Worm (Caenorhabditis elegans) whole organism, L3 larva: ENCODE data around the gene F37A8.2.

Experiments
- R02D3.7 ChIP-seq: fragments of 150-350 bp; optimal IDR thresholded peaks from 2 replicates; lab custom pipeline; 2014; ENCODE audit warnings: missing biosample characterization, missing genetic modification characterization
- aly-2 ChIP-seq: fragments of 150-350 bp; optimal IDR thresholded peaks from 2 replicates; lab custom pipeline; 2014; ENCODE audit warnings: missing biosample characterization, missing genetic modification characterization
- ama-1 ChIP-seq: fragments of 150-350 bp; optimal IDR thresholded peaks from 2 replicates; lab custom pipeline; 2018
- ceh-16 ChIP-seq: sonication (generic microtip); optimal IDR thresholded peaks from 2 replicates; lab custom pipeline; 2017; ENCODE audit warnings: missing biosample characterization, missing genetic modification characterization
- ceh-82 ChIP-seq: fragments of 150-350 bp; optimal IDR thresholded peaks from 2 replicates; lab custom pipeline; 2014; ENCODE audit warnings: missing biosample characterization, missing genetic modification characterization
- ceh-9 ChIP-seq: sonication (generic microtip); optimal IDR thresholded peaks from 2 replicates; lab custom pipeline; 2018; ENCODE audit warnings: missing biosample characterization, missing genetic modification characterization
- daf-12 ChIP-seq: fragments of 150-350 bp; optimal IDR thresholded peaks from 2 replicates; lab custom pipeline; 2014; ENCODE audit warnings: missing biosample characterization, missing genetic modification reagents, missing genetic modification characterization
- egl-5 ChIP-seq: fragments of 150-350 bp; optimal IDR thresholded peaks from 2 replicates; lab custom pipeline; 2017; ENCODE audit warnings: missing biosample characterization, missing genetic modification reagents, missing genetic modification characterization, inconsistent platforms
- elt-1 ChIP-seq: fragments of 150-350 bp; optimal IDR thresholded peaks from 2 replicates; lab custom pipeline; 2014; ENCODE audit warnings: missing biosample characterization, missing genetic modification characterization
- elt-2 ChIP-seq: sonication (generic microtip); optimal IDR thresholded peaks from 2 replicates; lab custom pipeline; 2016; ENCODE audit warnings: missing genetic modification reagents, mild to moderate bottlenecking, missing genetic modification characterization, missing compliant biosample characterization
- elt-3 ChIP-seq, 3 experiments: fragments of 150-350 bp in 1 of 3; sonication (generic microtip) in 2 of 3; optimal IDR thresholded peaks; 2 replicates in 2 of 3; 4 replicates in 1 of 3; lab custom pipeline; 2014 to 2017; ENCODE audit warnings: missing biosample characterization in 3 of 3, missing genetic modification characterization in 3 of 3
- fkh-2 ChIP-seq: fragments of 150-350 bp; optimal IDR thresholded peaks from 2 replicates; lab custom pipeline; 2014; ENCODE audit warnings: missing biosample characterization, missing genetic modification reagents, missing genetic modification characterization
- fos-1 ChIP-seq: fragments of 150-350 bp; optimal IDR thresholded peaks from 2 replicates; lab custom pipeline; 2014; ENCODE audit warnings: missing biosample characterization, missing genetic modification characterization
- hmg-11 ChIP-seq: sonication (generic microtip); optimal IDR thresholded peaks from 2 replicates; lab custom pipeline; 2016; ENCODE audit warnings: missing genetic modification characterization, missing compliant biosample characterization
- lin-15B ChIP-seq: fragments of 150-350 bp; optimal IDR thresholded peaks from 2 replicates; lab custom pipeline; 2014; ENCODE audit warnings: missing biosample characterization, missing genetic modification characterization
- lin-39 ChIP-seq: fragments of 150-350 bp; optimal IDR thresholded peaks from 2 replicates; lab custom pipeline; 2018; ENCODE audit warnings: missing biosample characterization, missing genetic modification reagents, missing genetic modification characterization
- lsy-12 ChIP-seq: sonication (generic microtip); optimal IDR thresholded peaks from 2 replicates; lab custom pipeline; 2016; ENCODE audit warnings: mild to moderate bottlenecking, missing genetic modification characterization, missing compliant biosample characterization
- mdl-1 ChIP-seq: fragments of 150-350 bp; optimal IDR thresholded peaks from 2 replicates; lab custom pipeline; 2014; ENCODE audit warnings: missing biosample characterization, missing genetic modification characterization
- mml-1 ChIP-seq: fragments of 150-350 bp; sonication (generic microtip); optimal IDR thresholded peaks from 3 replicates; lab custom pipeline; 2014; ENCODE audit warnings: missing biosample characterization, missing genetic modification characterization
- nfya-1 ChIP-seq: sonication (generic microtip); optimal IDR thresholded peaks from 2 replicates; lab custom pipeline; 2017; ENCODE audit warnings: missing genetic modification characterization, mild to moderate bottlenecking, missing compliant biosample characterization, antibody characterized with exemption, moderate library complexity; ENCODE audit not compliant: insufficient read depth
- nhr-11 ChIP-seq: fragments of 150-350 bp; optimal IDR thresholded peaks from 2 replicates; lab custom pipeline; 2014; ENCODE audit warnings: missing biosample characterization, missing genetic modification characterization
- nhr-23 ChIP-seq: fragments of 150-350 bp; optimal IDR thresholded peaks from 2 replicates; lab custom pipeline; 2014; ENCODE audit warnings: missing biosample characterization, missing genetic modification reagents, missing genetic modification characterization
- nhr-25 ChIP-seq: sonication (generic microtip); optimal IDR thresholded peaks from 2 replicates; lab custom pipeline; 2017; ENCODE audit warnings: missing biosample characterization, missing genetic modification characterization
- nhr-43 ChIP-seq: sonication (generic microtip); optimal IDR thresholded peaks from 2 replicates; lab custom pipeline; 2016; ENCODE audit warnings: mild to moderate bottlenecking, missing genetic modification characterization, missing compliant biosample characterization; ENCODE audit not compliant: poor library complexity, severe bottlenecking
- nhr-67 ChIP-seq: fragments of 150-350 bp; optimal IDR thresholded peaks from 2 replicates; lab custom pipeline; 2014; ENCODE audit warnings: missing biosample characterization, missing genetic modification characterization
- nhr-77 ChIP-seq: fragments of 150-350 bp; optimal IDR thresholded peaks from 2 replicates; lab custom pipeline; 2014; ENCODE audit warnings: missing biosample characterization, missing genetic modification characterization
- pha-4 ChIP-seq: fragments of 150-350 bp; optimal IDR thresholded peaks from 2 replicates; lab custom pipeline; 2014; ENCODE audit warnings: missing biosample characterization, missing genetic modification reagents, missing genetic modification characterization
- pqm-1 ChIP-seq: fragments of 150-350 bp; optimal IDR thresholded peaks from 2 replicates; lab custom pipeline; 2017; ENCODE audit warnings: missing biosample characterization, missing genetic modification characterization, inconsistent platforms
- sea-2 ChIP-seq: fragments of 150-350 bp; sonication (generic microtip); optimal IDR thresholded peaks from 4 replicates; lab custom pipeline; 2014; ENCODE audit warnings: missing biosample characterization, missing genetic modification reagents, missing genetic modification characterization
- skn-1 ChIP-seq: fragments of 150-350 bp; optimal IDR thresholded peaks from 2 replicates; lab custom pipeline; 2014; ENCODE audit warnings: missing biosample characterization, missing genetic modification characterization
- snpc-4 ChIP-seq: fragments of 150-350 bp; optimal IDR thresholded peaks from 2 replicates; lab custom pipeline; 2014; ENCODE audit warnings: missing biosample characterization, missing genetic modification characterization
- tbx-2 ChIP-seq: sonication (generic microtip); optimal IDR thresholded peaks from 2 replicates; lab custom pipeline; 2016; ENCODE audit warnings: mild to moderate bottlenecking, missing genetic modification characterization, missing compliant biosample characterization
- unc-39 ChIP-seq: sonication (generic microtip); optimal IDR thresholded peaks from 4 replicates; lab custom pipeline; 2017; ENCODE audit warnings: missing biosample characterization, missing genetic modification characterization
- unc-62 ChIP-seq: fragments of 150-350 bp; sonication (generic microtip); optimal IDR thresholded peaks from 4 replicates; lab custom pipeline; 2014; ENCODE audit warnings: missing biosample characterization, missing genetic modification reagents, missing genetic modification characterization
- ztf-4 ChIP-seq: fragments of 150-350 bp; optimal IDR thresholded peaks from 2 replicates; lab custom pipeline; 2014; ENCODE audit warnings: missing biosample characterization, missing genetic modification characterization

Gene F37A8.2

ce11 chrIII:3978438-3978837 lies 47.1 kb upstream of the F37A8.2 start:
- TF ChIP-seq snpc-4 (tag; lab: Kevin White, UChicago): no peak
- peak; percentile 25 for TF ChIP-seq pha-4
- no peak for TF ChIP-seq fkh-2 (tag; lab: Kevin White, UChicago)
- no peak for TF ChIP-seq ceh-16 (tag; lab: Kevin White, UChicago)
- peak; percentile 46 for TF ChIP-seq nhr-25 (tag; lab: Kevin White, UChicago)
- no peak for TF ChIP-seq aly-2
- TF ChIP-seq lin-39 (tag; lab: Kevin White, UChicago): peak; percentile 38
- TF ChIP-seq egl-5 (tag; lab: Kevin White, UChicago): no peak
- TF ChIP-seq, all 47 proteins: peak for 3

ce11 chrIII:3976992-3977391 lies 45.7 kb upstream of the F37A8.2 start:
- TF ChIP-seq ceh-9 (no peak), pha-4 (peak; percentile 5), elt-2 (tag; lab: Kevin White, UChicago) (peak; percentile 26)
- TF ChIP-seq, all 47 proteins: peak for 2

ce11 chrIII:3976291-3976690 lies 45.0 kb upstream of the F37A8.2 start, which contains the start of gene msi-1:
Gene msi-1 (minus strand): TSS chrIII:3976391.
- peak; percentile 31 for TF ChIP-seq hmg-11 (tag; lab: Kevin White, UChicago)
- TF ChIP-seq ztf-4 (tag; lab: Kevin White, UChicago): no peak
- TF ChIP-seq, all 47 proteins: peak for 1

ce11 chrIII:3975008-3975407 lies 43.7 kb upstream of the F37A8.2 start:
- TF ChIP-seq nhr-25 (tag; lab: Kevin White, UChicago) (no peak), pqm-1 (tag; lab: Kevin White, UChicago) (no peak), nhr-67 (tag; lab: Kevin White, UChicago) (no peak), pha-4 (peak; percentile 84), mdl-1 (tag; lab: Kevin White, UChicago) (no peak), ama-1 (no peak), nhr-23 (no peak)

- TF ChIP-seq nhr-23 (no peak), nfya-1 (tag; lab: Kevin White, UChicago) (peak; percentile 75)
Observed at ce11 chrIII:3974503-3974902, 43.2 kb upstream of the F37A8.2 start.

- TF ChIP-seq lsy-12 (tag; lab: Kevin White, UChicago) (no peak), ceh-82 (tag; lab: Kevin White, UChicago) (no peak), sea-2 (GFP tag; lab: Kevin White, UChicago) (no peak), tbx-2 (tag; lab: Kevin White, UChicago) (no peak), ceh-16 (tag; lab: Kevin White, UChicago) (no peak), lin-15B (tag; lab: Kevin White, UChicago) (no peak), elt-3 (tag; optimal IDR thresholded peaks at IDR 0.05; lab: Kevin White, UChicago) (no peak), nhr-67 (tag; lab: Kevin White, UChicago) (no peak), unc-39 (tag; lab: Kevin White, UChicago) (no peak), elt-1 (no peak), daf-12 (tag; lab: Kevin White, UChicago) (no peak), ceh-9 (no peak), nhr-43 (tag; lab: Kevin White, UChicago) (no peak), fos-1 (no peak), ztf-4 (tag; lab: Kevin White, UChicago) (no peak), lin-39 (tag; lab: Kevin White, UChicago) (no peak)
Observed at ce11 chrIII:3972687-3973086, 41.4 kb upstream of the F37A8.2 start, which contains the start of gene R10E9.4. Gene R10E9.4 (minus strand): TSS chrIII:3972787.

ce11 chrIII:3970395-3970794 lies 39.1 kb upstream of the F37A8.2 start:
- TF ChIP-seq ama-1 (no peak), skn-1 (tag; lab: Kevin White, UChicago) (no peak), mml-1 (tag; lab: Kevin White, UChicago) (no peak), R02D3.7 (tag; lab: Kevin White, UChicago) (no peak), nhr-11 (tag; lab: Kevin White, UChicago) (no peak), pha-4 (no peak), pqm-1 (tag; lab: Kevin White, UChicago) (no peak), nhr-77 (tag; lab: Kevin White, UChicago) (no peak), lsy-12 (tag; lab: Kevin White, UChicago) (no peak), lin-15B (tag; lab: Kevin White, UChicago) (no peak), unc-62 (GFP tag; lab: Kevin White, UChicago) (no peak), ceh-16 (tag; lab: Kevin White, UChicago) (no peak), ztf-4 (tag; lab: Kevin White, UChicago) (no peak), mdl-1 (tag; lab: Kevin White, UChicago) (no peak)
